Worm (Caenorhabditis elegans) whole organism, L2 larva: ENCODE measurements around the gene sre-31.

Experiments used
- Y55F3AM.14 ChIP-seq: fragments of 200-800 bp; sonication (Bioruptor generic); optimal IDR thresholded peaks from 2 replicates; lab custom pipeline; 2018; ENCODE audit warnings: mild to moderate bottlenecking, missing genetic modification characterization, missing compliant biosample characterization
- ZK546.5 ChIP-seq: sonication (generic microtip); optimal IDR thresholded peaks from 2 replicates; lab custom pipeline; 2017; ENCODE audit warnings: missing biosample characterization, missing genetic modification characterization
- ceh-82 ChIP-seq: fragments of 150-350 bp; optimal IDR thresholded peaks from 2 replicates; lab custom pipeline; 2014; ENCODE audit warnings: missing biosample characterization, missing genetic modification characterization
- elt-3 ChIP-seq: sonication (generic microtip); optimal IDR thresholded peaks from 2 replicates; lab custom pipeline; 2017; ENCODE audit warnings: missing biosample characterization, missing genetic modification characterization
- fos-1 ChIP-seq: fragments of 150-350 bp; optimal IDR thresholded peaks from 2 replicates; lab custom pipeline; 2014; ENCODE audit warnings: missing biosample characterization, missing genetic modification characterization
- lin-13 ChIP-seq: fragments of 150-350 bp; optimal IDR thresholded peaks from 2 replicates; lab custom pipeline; 2014; ENCODE audit warnings: missing biosample characterization, missing genetic modification reagents, missing genetic modification characterization
- lin-39 ChIP-seq: fragments of 150-350 bp; optimal IDR thresholded peaks from 2 replicates; lab custom pipeline; 2014; ENCODE audit warnings: missing biosample characterization, missing genetic modification reagents, missing genetic modification characterization
- nhr-237 ChIP-seq: fragments of 150-350 bp; optimal IDR thresholded peaks from 2 replicates; lab custom pipeline; 2014; ENCODE audit warnings: missing biosample characterization, missing genetic modification characterization
- nhr-77 ChIP-seq: fragments of 150-350 bp; optimal IDR thresholded peaks from 2 replicates; lab custom pipeline; 2014; ENCODE audit warnings: missing biosample characterization, missing genetic modification characterization
- ztf-11 ChIP-seq: sonication (generic microtip); optimal IDR thresholded peaks from 2 replicates; lab custom pipeline; 2017; ENCODE audit warnings: missing biosample characterization, missing genetic modification characterization

- TF ChIP-seq ZK546.5 (tag; lab: Kevin White, UChicago) (no peak), fos-1 (no peak), elt-3 (no peak), nhr-237 (tag; lab: Kevin White, UChicago) (no peak), lin-13 (GFP tag; lab: Kevin White, UChicago) (no peak), nhr-77 (no peak), Y55F3AM.14 (GFP tag; lab: Kevin White, UChicago) (no peak), lin-39 (tag; lab: Kevin White, UChicago) (no peak), ztf-11 (tag; lab: Kevin White, UChicago) (no peak), ceh-82 (tag; lab: Kevin White, UChicago) (no peak)
These were observed 34.7 kb downstream of the sre-31 start for ce11 chrII:12373921-12374320.
